Worm (Caenorhabditis elegans) whole organism, early embryonic: Measurements from ENCODE around the gene ceh-54.

Experiments
- aly-1 ChIP-seq: sonication (generic microtip); optimal IDR thresholded peaks from 2 replicates; lab custom pipeline; 2016; ENCODE audit warnings: missing genetic modification characterization, missing compliant biosample characterization
- ama-1 ChIP-seq: fragments of 150-350 bp; optimal IDR thresholded peaks from 2 replicates; lab custom pipeline; 2014
- ceh-36 ChIP-seq: sonication (generic microtip); optimal IDR thresholded peaks from 2 replicates; lab custom pipeline; 2016; ENCODE audit warnings: missing genetic modification characterization, inconsistent platforms, missing compliant biosample characterization
- flt-1 ChIP-seq: fragments of 200-800 bp; sonication (Bioruptor generic); IDR thresholded peaks from 2 replicates; pipeline ENCODE4 v1.3.6; 2022; ENCODE audit warnings: missing genetic modification characterization, missing compliant biosample characterization
- hmg-4 ChIP-seq: fragments of 200-800 bp; sonication (Bioruptor generic); optimal IDR thresholded peaks from 2 replicates; lab custom pipeline; 2018; ENCODE audit warnings: mild to moderate bottlenecking, missing genetic modification characterization, missing compliant biosample characterization
- hnd-1 ChIP-seq: sonication (generic microtip); optimal IDR thresholded peaks from 2 replicates; lab custom pipeline; 2016; ENCODE audit warnings: missing genetic modification characterization, missing compliant biosample characterization
- tra-4 ChIP-seq: sonication (generic microtip); optimal IDR thresholded peaks from 2 replicates; lab custom pipeline; 2017; ENCODE audit warnings: missing genetic modification characterization, missing compliant biosample characterization

DNA sequence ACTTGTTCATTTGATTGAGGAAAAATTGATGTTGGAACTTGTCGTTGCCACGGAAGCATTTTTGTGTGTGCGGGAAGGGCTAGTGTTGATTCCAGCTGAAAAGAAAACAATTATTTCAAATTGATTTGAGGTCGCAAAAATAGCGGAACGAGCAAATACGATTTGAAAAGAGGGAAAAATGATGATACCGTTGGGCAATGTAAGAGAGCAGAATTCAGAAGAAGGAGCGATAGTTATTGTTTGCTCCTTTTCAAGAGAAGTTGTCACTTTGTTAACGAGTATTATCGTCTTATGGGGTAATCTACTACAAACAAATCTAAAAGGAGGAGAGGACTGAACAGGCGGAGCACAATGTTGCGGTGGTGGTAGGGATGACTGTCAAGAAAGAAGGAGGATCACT, 33.6 kb downstream of the ceh-54 start, which contains the start of gene odd-2:
- TF ChIP-seq flt-1: no peak
- TF ChIP-seq ama-1 (lab: Kevin White, UChicago): no peak
- no peak for TF ChIP-seq hnd-1 (tag; lab: Kevin White, UChicago)
- no peak for TF ChIP-seq aly-1 (tag; lab: Kevin White, UChicago)
- TF ChIP-seq tra-4: no peak
- TF ChIP-seq hmg-4: no peak
- no peak for TF ChIP-seq ceh-36 (tag; lab: Kevin White, UChicago)
